Worm (Caenorhabditis elegans): ENCODE measurements around the gene pigs-1.

The pigs-1 gene

ce11 chrIV:10150552-10151004 is 1.7 kb upstream of the pigs-1 start, which contains the start of gene tsp-12:
tsp-12 (minus strand) TSS chrIV:10150602.
- TF ChIP-seq T22C8.4 (GFP tag; IDR thresholded peaks at IDR 0.05) (no peak), flt-1 (GFP tag; IDR thresholded peaks at IDR 0.05) (no peak), ref-1 (GFP tag; conservative IDR thresholded peaks at IDR 0.05) (no peak), med-1 (GFP tag; optimal IDR thresholded peaks at IDR 0.05; ENCODE audit: insufficient read depth) (no peak), tab-1 (GFP tag; IDR thresholded peaks at IDR 0.05) (no peak), klf-2 (GFP tag; conservative IDR thresholded peaks at IDR 0.05) (no peak)

- TF ChIP-seq cog-1 (tag; optimal IDR thresholded peaks at IDR 0.05) = no peak
- TF ChIP-seq ztf-23 (GFP tag; IDR thresholded peaks at IDR 0.05) = no peak
- no peak for TF ChIP-seq T22C8.4 (GFP tag; IDR thresholded peaks at IDR 0.05)
- no peak for TF ChIP-seq med-1 (GFP tag; optimal IDR thresholded peaks at IDR 0.05; ENCODE audit: insufficient read depth)
- no peak for TF ChIP-seq ref-1 (GFP tag; conservative IDR thresholded peaks at IDR 0.05)
- no peak for TF ChIP-seq klf-2 (GFP tag; conservative IDR thresholded peaks at IDR 0.05)
- TF ChIP-seq ztf-29 (GFP tag; IDR thresholded peaks at IDR 0.05) = no peak
Measured at ce11 chrIV:10146885-10147284, 2.0 kb downstream of the pigs-1 start, which contains the start of gene T14G10.8. T14G10.8 (minus strand) TSS chrIV:10146985.

ce11 chrIV:10144909-10145308 is 3.9 kb downstream of the pigs-1 start:
- TF ChIP-seq T22C8.4 (GFP tag; IDR thresholded peaks at IDR 0.05) = no peak
- no peak for TF ChIP-seq med-1 (GFP tag; optimal IDR thresholded peaks at IDR 0.05; ENCODE audit: insufficient read depth)
- TF ChIP-seq ztf-23 (GFP tag; IDR thresholded peaks at IDR 0.05) = no peak
- TF ChIP-seq ztf-29 (GFP tag; IDR thresholded peaks at IDR 0.05) = no peak
- no peak for TF ChIP-seq klf-2 (GFP tag; conservative IDR thresholded peaks at IDR 0.05)
- TF ChIP-seq ref-1 (GFP tag; conservative IDR thresholded peaks at IDR 0.05) = no peak
- no peak for TF ChIP-seq cog-1 (tag; optimal IDR thresholded peaks at IDR 0.05)
- TF ChIP-seq tab-1 (GFP tag; IDR thresholded peaks at IDR 0.05) = no peak
- no peak for TF ChIP-seq flt-1 (GFP tag; IDR thresholded peaks at IDR 0.05)

ce11 chrIV:10144487-10144886 is 4.4 kb downstream of the pigs-1 start:
- no peak for TF ChIP-seq ref-1 (GFP tag; conservative IDR thresholded peaks at IDR 0.05)
- TF ChIP-seq T22C8.4 (GFP tag; IDR thresholded peaks at IDR 0.05) = no peak
- TF ChIP-seq flt-1 (GFP tag; IDR thresholded peaks at IDR 0.05) = no peak
- no peak for TF ChIP-seq ztf-23 (GFP tag; IDR thresholded peaks at IDR 0.05)
- no peak for TF ChIP-seq ztf-29 (GFP tag; IDR thresholded peaks at IDR 0.05)
- TF ChIP-seq tab-1 (GFP tag; IDR thresholded peaks at IDR 0.05) = no peak
- no peak for TF ChIP-seq cog-1 (tag; optimal IDR thresholded peaks at IDR 0.05)
- TF ChIP-seq klf-2 (GFP tag; conservative IDR thresholded peaks at IDR 0.05) = no peak
- no peak for TF ChIP-seq med-1 (GFP tag; optimal IDR thresholded peaks at IDR 0.05; ENCODE audit: insufficient read depth)

- TF ChIP-seq klf-2 (GFP tag; conservative IDR thresholded peaks at IDR 0.05) (no peak), ref-1 (GFP tag; conservative IDR thresholded peaks at IDR 0.05) (no peak), ztf-23 (GFP tag; IDR thresholded peaks at IDR 0.05) (no peak), ztf-29 (GFP tag; IDR thresholded peaks at IDR 0.05) (no peak), med-1 (GFP tag; optimal IDR thresholded peaks at IDR 0.05; ENCODE audit: insufficient read depth) (no peak), T22C8.4 (GFP tag; IDR thresholded peaks at IDR 0.05) (no peak), tab-1 (GFP tag; IDR thresholded peaks at IDR 0.05) (no peak)
Measured at ce11 chrIV:10143640-10144039, 5.2 kb downstream of the pigs-1 start, which contains the start of gene msp-38. msp-38 (minus strand) TSS chrIV:10143740.

ce11 chrIV:10141930-10142505 is 6.8 kb downstream of the pigs-1 start, which contains the start of the genes gst-2, gst-4 and dhs-12:
gst-2 (minus strand) TSS chrIV:10142061.
gst-4 (plus strand) TSS chrIV:10142225.
dhs-12 (plus strand) TSS chrIV:10142455.
- no peak for TF ChIP-seq ztf-23 (GFP tag; IDR thresholded peaks at IDR 0.05)
- no peak for TF ChIP-seq flt-1 (GFP tag; IDR thresholded peaks at IDR 0.05)
- no peak for TF ChIP-seq cog-1 (tag; optimal IDR thresholded peaks at IDR 0.05)
- no peak for TF ChIP-seq ztf-29 (GFP tag; IDR thresholded peaks at IDR 0.05)
- TF ChIP-seq klf-2 (GFP tag; conservative IDR thresholded peaks at IDR 0.05) = no peak

ce11 chrIV:10140143-10140542 is 8.7 kb downstream of the pigs-1 start, which contains the start of gene gst-3:
gst-3 (minus strand) TSS chrIV:10140243.
- no peak for TF ChIP-seq tab-1 (GFP tag; IDR thresholded peaks at IDR 0.05)
- no peak for TF ChIP-seq ztf-29 (GFP tag; IDR thresholded peaks at IDR 0.05)
- TF ChIP-seq ztf-23 (GFP tag; IDR thresholded peaks at IDR 0.05) = no peak
- TF ChIP-seq med-1 (GFP tag; optimal IDR thresholded peaks at IDR 0.05; ENCODE audit: insufficient read depth) = no peak
- TF ChIP-seq cog-1 (tag; optimal IDR thresholded peaks at IDR 0.05) = no peak
- no peak for TF ChIP-seq T22C8.4 (GFP tag; IDR thresholded peaks at IDR 0.05)
- TF ChIP-seq ref-1 (GFP tag; conservative IDR thresholded peaks at IDR 0.05) = no peak
- TF ChIP-seq flt-1 (GFP tag; IDR thresholded peaks at IDR 0.05) = no peak
- no peak for TF ChIP-seq klf-2 (GFP tag; conservative IDR thresholded peaks at IDR 0.05)

ce11 chrIV:10137804-10138203 is 11.0 kb downstream of the pigs-1 start, which contains the start of gene K08F4.12:
K08F4.12 (plus strand) TSS chrIV:10138104.
- TF ChIP-seq tab-1 (GFP tag; IDR thresholded peaks at IDR 0.05) (no peak), flt-1 (GFP tag; IDR thresholded peaks at IDR 0.05) (no peak), klf-2 (GFP tag; conservative IDR thresholded peaks at IDR 0.05) (no peak), ztf-23 (GFP tag; IDR thresholded peaks at IDR 0.05) (no peak), T22C8.4 (GFP tag; IDR thresholded peaks at IDR 0.05) (no peak), ref-1 (GFP tag; conservative IDR thresholded peaks at IDR 0.05) (no peak), med-1 (GFP tag; optimal IDR thresholded peaks at IDR 0.05; ENCODE audit: insufficient read depth) (no peak), ztf-29 (GFP tag; IDR thresholded peaks at IDR 0.05) (no peak), cog-1 (tag; optimal IDR thresholded peaks at IDR 0.05) (no peak)

- no peak for TF ChIP-seq med-1 (GFP tag; optimal IDR thresholded peaks at IDR 0.05; ENCODE audit: insufficient read depth)
- no peak for TF ChIP-seq klf-2 (GFP tag; conservative IDR thresholded peaks at IDR 0.05)
- no peak for TF ChIP-seq ztf-29 (GFP tag; IDR thresholded peaks at IDR 0.05)
Measured at ce11 chrIV:10135817-10136216, 13.0 kb downstream of the pigs-1 start, which contains the start of gene K08F4.5. K08F4.5 (minus strand) TSS chrIV:10135917.

ce11 chrIV:10129957-10130356 is 18.9 kb downstream of the pigs-1 start, which contains the start of gene glt-3:
glt-3 (plus strand) TSS chrIV:10130257.
- TF ChIP-seq tab-1 (GFP tag; IDR thresholded peaks at IDR 0.05) (no peak), ztf-23 (GFP tag; IDR thresholded peaks at IDR 0.05) (no peak), cog-1 (tag; optimal IDR thresholded peaks at IDR 0.05) (no peak), med-1 (GFP tag; optimal IDR thresholded peaks at IDR 0.05; ENCODE audit: insufficient read depth) (no peak), ref-1 (GFP tag; conservative IDR thresholded peaks at IDR 0.05) (no peak), flt-1 (GFP tag; IDR thresholded peaks at IDR 0.05) (no peak), klf-2 (GFP tag; conservative IDR thresholded peaks at IDR 0.05) (no peak), ztf-29 (GFP tag; IDR thresholded peaks at IDR 0.05) (no peak), T22C8.4 (GFP tag; IDR thresholded peaks at IDR 0.05) (no peak)

Measured in whole organism, midembryonic.